Worm (Caenorhabditis elegans) whole organism, L2 larva: ENCODE measurements around the gene sfxn-1.1.

Source experiments
- ama-1 ChIP-seq: fragments of 150-350 bp; optimal IDR thresholded peaks from 2 replicates; lab custom pipeline; 2018; ENCODE audit warnings: inconsistent platforms
- egl-27 ChIP-seq: sonication (generic microtip); optimal IDR thresholded peaks from 3 replicates; lab custom pipeline; 2017; ENCODE audit warnings: missing biosample characterization, missing genetic modification reagents, missing genetic modification characterization
- lin-11 ChIP-seq: fragments of 150-350 bp; sonication (generic microtip); optimal IDR thresholded peaks from 2 replicates; lab custom pipeline; 2014; ENCODE audit warnings: missing biosample characterization, missing genetic modification characterization, inconsistent platforms, mixed read lengths
- lin-39 ChIP-seq: fragments of 150-350 bp; optimal IDR thresholded peaks from 2 replicates; lab custom pipeline; 2014; ENCODE audit warnings: missing biosample characterization, missing genetic modification reagents, missing genetic modification characterization
- nhr-11 ChIP-seq: fragments of 150-350 bp; optimal IDR thresholded peaks from 2 replicates; lab custom pipeline; 2014; ENCODE audit warnings: missing biosample characterization, missing genetic modification characterization

- TF ChIP-seq ama-1: no peak
- TF ChIP-seq egl-27 (tag; lab: Kevin White, UChicago): no peak
- TF ChIP-seq lin-11: no peak
- TF ChIP-seq lin-39: no peak
- TF ChIP-seq nhr-11 (tag; lab: Kevin White, UChicago): no peak
Observed at ce11 chrII:9480006-9480405, 38.7 kb downstream of the sfxn-1.1 start, which contains the start of gene T19H5.7.
